Worm (Caenorhabditis elegans) whole organism, midembryonic: ENCODE measurements around the gene Y55F3C.17.

Source experiments
- flt-1 ChIP-seq: fragments of 200-800 bp; sonication (Bioruptor generic); IDR thresholded peaks from 2 replicates; pipeline ENCODE4 v1.3.6; 2022; ENCODE audit warnings: missing genetic modification characterization, missing compliant biosample characterization
- ref-1 ChIP-seq: fragments of 200-800 bp; sonication (Bioruptor generic); conservative IDR thresholded peaks from 2 replicates; pipeline ENCODE4 v1.3.6; 2022; ENCODE audit warnings: missing genetic modification reagents, missing genetic modification characterization, missing compliant biosample characterization
- ztf-23 ChIP-seq: fragments of 200-800 bp; sonication (Bioruptor generic); IDR thresholded peaks from 2 replicates; pipeline ENCODE4 v1.3.6; 2022; ENCODE audit warnings: missing genetic modification reagents, missing genetic modification characterization, missing compliant biosample characterization

DNA sequence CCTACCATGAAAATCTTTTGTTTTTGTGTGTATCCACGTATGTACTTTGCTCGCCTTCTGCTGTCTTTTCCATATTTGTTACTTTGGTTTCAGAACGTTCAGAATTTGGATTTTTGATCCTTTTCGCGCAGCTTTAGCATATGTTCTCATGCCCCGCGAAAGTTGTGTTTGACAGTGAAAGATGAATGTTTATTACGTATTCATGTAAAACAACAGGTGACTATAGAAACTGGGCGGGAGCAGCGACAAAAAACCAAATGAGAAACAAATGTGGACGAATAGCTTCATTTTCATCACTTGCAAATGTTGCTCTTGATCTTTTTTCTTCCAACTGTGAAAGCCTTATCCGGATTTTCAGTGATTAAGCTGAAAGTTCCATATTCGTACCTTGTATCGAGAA is 18.1 kb upstream of the Y55F3C.17 start, which contains the start of gene clec-164:
- TF ChIP-seq ref-1 (no peak), ztf-23 (GFP tag; lab: Robert Waterston, UW) (no peak), flt-1 (GFP tag; lab: Robert Waterston, UW) (no peak)
